Worm (Caenorhabditis elegans) whole organism, early embryonic: ENCODE results near the gene gnrr-3.

ENCODE experiments used
- B0310.2 ChIP-seq: sonication (generic microtip); optimal IDR thresholded peaks from 2 replicates; lab custom pipeline; 2016; ENCODE audit warnings: mild to moderate bottlenecking, missing genetic modification characterization, missing compliant biosample characterization
- flt-1 ChIP-seq: fragments of 200-800 bp; sonication (Bioruptor generic); IDR thresholded peaks from 2 replicates; pipeline ENCODE4 v1.3.6; 2022; ENCODE audit warnings: missing genetic modification characterization, missing compliant biosample characterization
- tbx-11 ChIP-seq: fragments of 200-800 bp; sonication (Bioruptor generic); IDR thresholded peaks from 2 replicates; pipeline ENCODE4 v1.3.6; 2022; ENCODE audit warnings: missing genetic modification characterization, missing compliant biosample characterization

DNA sequence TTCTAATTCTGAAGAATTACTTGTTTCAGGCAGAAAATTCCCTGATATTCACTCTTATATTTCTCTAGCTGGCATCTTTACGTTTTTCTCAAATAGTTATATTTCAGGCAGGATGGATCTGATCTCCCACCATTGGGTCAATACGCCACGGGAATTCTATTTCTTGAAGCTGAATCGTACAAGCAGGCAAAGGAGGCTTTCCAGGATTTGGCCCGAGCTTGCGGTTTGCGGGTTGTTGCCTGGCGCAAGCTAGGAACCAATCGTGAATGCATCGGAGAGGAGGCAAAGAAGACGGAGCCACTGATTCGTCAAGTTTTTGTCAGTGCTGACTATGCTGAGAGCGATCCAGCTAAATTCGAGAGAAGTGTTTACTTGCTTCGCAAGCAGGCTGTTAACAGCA is 35.8 kb downstream of the gnrr-3 start:
- TF ChIP-seq tbx-11 (GFP tag; lab: Robert Waterston, UW) (no peak), B0310.2 (no peak), flt-1 (GFP tag; lab: Robert Waterston, UW) (no peak)
